ENCODE assay signal across 2 fruit fly cellular contexts in the genomic region with DNA sequence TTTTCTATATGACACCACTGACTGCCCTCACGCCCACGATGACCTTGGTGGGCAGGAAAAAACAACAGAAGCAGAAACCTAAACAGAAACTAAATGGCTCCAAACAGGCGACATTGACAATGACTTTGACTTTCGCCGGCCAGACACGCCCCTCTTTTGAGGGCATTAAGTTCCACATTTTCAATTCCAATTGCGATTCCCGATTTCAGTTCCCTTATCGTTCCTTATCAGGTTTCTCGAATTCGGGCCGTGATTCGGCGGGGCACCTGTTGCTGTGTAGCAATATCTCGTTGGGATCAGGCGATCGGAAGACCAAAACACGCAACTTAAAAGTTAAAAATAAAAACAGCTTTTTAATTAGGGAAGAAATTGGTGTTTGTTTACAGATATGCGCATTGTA.
A peak's percentile ranks its signal among the peaks of the same experiment; 100 is the strongest.
TF ChIP-seq lines count a peak whose summit lies in the region.

No protein-coding gene starts in this region.

- TF ChIP-seq CTCF in whole organism, embryonic (GFP tag; optimal IDR thresholded peaks at IDR 0.05; lab: Kevin White, UChicago): no peak

TF ChIP-seq in whole organism, embryonic, 481 proteins besides CTCF, POLR2A, EP300 and RAD21:
- TF ChIP-seq cwo (GFP tag; optimal IDR thresholded peaks at IDR 0.05; lab: Kevin White, UChicago): peak; percentile 52
- TF ChIP-seq CG12769 (tag; optimal IDR thresholded peaks at IDR 0.05; lab: Kevin White, UChicago): peak; percentile 33
- peak; percentile 20 for TF ChIP-seq kah (GFP tag; optimal IDR thresholded peaks at IDR 0.05; lab: Kevin White, UChicago)
- TF ChIP-seq dmrt99B (tag; optimal IDR thresholded peaks at IDR 0.05; lab: Kevin White, UChicago): no peak
- peak; percentile 18 for TF ChIP-seq grn (GFP tag; optimal IDR thresholded peaks at IDR 0.05; lab: Kevin White, UChicago)

TF ChIP-seq in whole organism, prepupa, 60 proteins besides CTCF, POLR2A, EP300 and RAD21:
- TF ChIP-seq Met (GFP tag; optimal IDR thresholded peaks at IDR 0.05; lab: Kevin White, UChicago): no peak
- TF ChIP-seq Smox (GFP tag; optimal IDR thresholded peaks at IDR 0.05; lab: Kevin White, UChicago): no peak
- TF ChIP-seq CG16779 (tag; optimal IDR thresholded peaks at IDR 0.05; lab: Kevin White, UChicago): no peak
- no peak for TF ChIP-seq CG7368 (GFP tag; optimal IDR thresholded peaks at IDR 0.05; lab: Kevin White, UChicago)
- peak; percentile 57 for TF ChIP-seq svp (GFP tag; lab: Kevin White, UChicago)
- TF ChIP-seq eg (GFP tag; IDR thresholded peaks at IDR 0.05; lab: Robert Waterston, UW): no peak
- TF ChIP-seq Eip78C (GFP tag; lab: Kevin White, UChicago): no peak
- no peak for TF ChIP-seq Hr4 (GFP tag; optimal IDR thresholded peaks at IDR 0.05; lab: Kevin White, UChicago)
- no peak for TF ChIP-seq CG15336 (GFP tag; IDR thresholded peaks at IDR 0.05; lab: Robert Waterston, UW)
- peak; percentile 38 for TF ChIP-seq Eip93F (GFP tag; optimal IDR thresholded peaks at IDR 0.05; lab: Kevin White, UChicago)
- no peak for TF ChIP-seq Hr39 (GFP tag; optimal IDR thresholded peaks at IDR 0.05; lab: Kevin White, UChicago)
- TF ChIP-seq fkh (GFP tag; optimal IDR thresholded peaks at IDR 0.05; lab: Kevin White, UChicago): no peak
TF ChIP-seq in whole organism, prepupa: peak in this region for 2.
